Fruit fly (Drosophila melanogaster): ENCODE measurements around the gene CG2129.

DNA sequence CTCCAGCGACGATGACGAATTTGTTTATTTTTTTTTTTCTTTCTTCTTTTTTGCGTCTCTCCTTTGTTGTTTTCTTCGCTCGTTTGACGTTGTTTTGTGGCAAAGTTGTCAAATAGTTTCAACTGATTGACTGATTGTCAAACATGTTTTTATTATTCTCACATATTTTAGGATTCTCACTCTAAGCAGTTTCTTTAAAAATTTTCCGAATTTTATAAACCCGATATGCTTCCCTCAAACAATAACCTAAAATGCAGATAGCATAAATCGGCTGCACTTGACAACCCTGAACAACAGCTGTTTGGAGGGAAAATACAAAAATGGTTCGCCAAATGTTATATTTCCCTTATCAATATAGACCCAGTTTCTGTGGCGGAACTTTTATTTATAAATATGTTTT is 2.1 kb upstream of the CG2129 start, which contains the start of gene CG17982:
- TF ChIP-seq ttk (optimal IDR thresholded peaks at IDR 0.05) (no peak), Sin3A (optimal IDR thresholded peaks at IDR 0.05) (no peak), h (optimal IDR thresholded peaks at IDR 0.05) (no peak), insv (optimal IDR thresholded peaks at IDR 0.05) (no peak), psq (optimal IDR thresholded peaks at IDR 0.05) (peak; percentile 13)
